Worm (Caenorhabditis elegans) whole organism, L2 larva: Measurements from ENCODE around the gene ule-4.
"Not testable (repeated sequence)": the region's sequence is repeated elsewhere in the genome, so short reads cannot be mapped to it uniquely, and the experiment has no call there.

ENCODE experiments used
- F13H6.1 ChIP-seq: sonication (generic microtip); optimal IDR thresholded peaks from 2 replicates; lab custom pipeline; 2016; ENCODE audit warnings: missing genetic modification characterization, missing compliant biosample characterization
- Y55F3AM.14 ChIP-seq: fragments of 200-800 bp; sonication (Bioruptor generic); optimal IDR thresholded peaks from 2 replicates; lab custom pipeline; 2018; ENCODE audit warnings: mild to moderate bottlenecking, missing genetic modification characterization, missing compliant biosample characterization
- ZK546.5 ChIP-seq: sonication (generic microtip); optimal IDR thresholded peaks from 2 replicates; lab custom pipeline; 2017; ENCODE audit warnings: missing biosample characterization, missing genetic modification characterization
- aly-2 ChIP-seq: fragments of 150-350 bp; optimal IDR thresholded peaks from 2 replicates; lab custom pipeline; 2014; ENCODE audit warnings: missing biosample characterization, missing genetic modification characterization
- ama-1 ChIP-seq: fragments of 150-350 bp; optimal IDR thresholded peaks from 2 replicates; lab custom pipeline; 2018; ENCODE audit warnings: inconsistent platforms
- blmp-1 ChIP-seq: sonication (generic microtip); optimal IDR thresholded peaks from 2 replicates; lab custom pipeline; 2017; ENCODE audit warnings: missing genetic modification characterization, mild to moderate bottlenecking, missing compliant biosample characterization, antibody characterized with exemption, moderate library complexity; ENCODE audit not compliant: insufficient read depth
- ceh-16 ChIP-seq: fragments of 150-350 bp; optimal IDR thresholded peaks from 2 replicates; lab custom pipeline; 2014; ENCODE audit warnings: missing biosample characterization, missing genetic modification characterization
- crh-2 ChIP-seq: sonication (generic microtip); optimal IDR thresholded peaks from 2 replicates; lab custom pipeline; 2017; ENCODE audit warnings: missing biosample characterization, missing genetic modification characterization
- dmd-4 ChIP-seq: sonication (generic microtip); optimal IDR thresholded peaks from 2 replicates; lab custom pipeline; 2017; ENCODE audit warnings: missing biosample characterization, missing genetic modification characterization
- egl-27 ChIP-seq: sonication (generic microtip); optimal IDR thresholded peaks from 3 replicates; lab custom pipeline; 2017; ENCODE audit warnings: missing biosample characterization, missing genetic modification reagents, missing genetic modification characterization
- elt-1 ChIP-seq: fragments of 150-350 bp; optimal IDR thresholded peaks from 2 replicates; lab custom pipeline; 2014; ENCODE audit warnings: missing biosample characterization, missing genetic modification characterization
- elt-3 ChIP-seq: sonication (generic microtip); optimal IDR thresholded peaks from 2 replicates; lab custom pipeline; 2017; ENCODE audit warnings: missing biosample characterization, missing genetic modification characterization
- gmeb-1 ChIP-seq: fragments of 150-350 bp; optimal IDR thresholded peaks from 2 replicates; lab custom pipeline; 2014; ENCODE audit warnings: missing biosample characterization, missing genetic modification characterization
- lin-11 ChIP-seq: fragments of 150-350 bp; sonication (generic microtip); optimal IDR thresholded peaks from 2 replicates; lab custom pipeline; 2014; ENCODE audit warnings: missing biosample characterization, missing genetic modification characterization, inconsistent platforms, mixed read lengths
- lin-13 ChIP-seq: fragments of 150-350 bp; optimal IDR thresholded peaks from 2 replicates; lab custom pipeline; 2014; ENCODE audit warnings: missing biosample characterization, missing genetic modification reagents, missing genetic modification characterization
- lsy-2 ChIP-seq, 2 experiments: fragments of 150-350 bp in 1 of 2; sonication (generic microtip) in 1 of 2; optimal IDR thresholded peaks; 2 replicates each; lab custom pipeline; 2014 to 2017; ENCODE audit warnings: missing biosample characterization in 2 of 2, missing genetic modification characterization in 2 of 2
- mab-5 ChIP-seq: fragments of 150-350 bp; optimal IDR thresholded peaks from 2 replicates; lab custom pipeline; 2014; ENCODE audit warnings: missing biosample characterization, missing genetic modification characterization
- mbf-1 ChIP-seq: sonication (generic microtip); optimal IDR thresholded peaks from 2 replicates; lab custom pipeline; 2017; ENCODE audit warnings: missing biosample characterization, missing genetic modification characterization
- mdl-1 ChIP-seq, 2 experiments: fragments of 150-350 bp in 1 of 2; sonication (generic microtip) in 1 of 2; optimal IDR thresholded peaks; 2 replicates each; lab custom pipeline; 2017; ENCODE audit warnings: missing biosample characterization in 2 of 2, missing genetic modification characterization in 2 of 2
- nhr-10 ChIP-seq: sonication (generic microtip); optimal IDR thresholded peaks from 2 replicates; lab custom pipeline; 2017; ENCODE audit warnings: missing biosample characterization, missing genetic modification characterization
- nhr-12 ChIP-seq: fragments of 150-350 bp; optimal IDR thresholded peaks from 2 replicates; lab custom pipeline; 2014; ENCODE audit warnings: missing biosample characterization, missing genetic modification characterization
- nhr-129 ChIP-seq: fragments of 150-350 bp; optimal IDR thresholded peaks from 2 replicates; lab custom pipeline; 2014; ENCODE audit warnings: missing biosample characterization, missing genetic modification characterization
- nhr-21 ChIP-seq: fragments of 150-350 bp; optimal IDR thresholded peaks from 2 replicates; lab custom pipeline; 2014; ENCODE audit warnings: missing biosample characterization, missing genetic modification characterization
- nhr-23 ChIP-seq: fragments of 150-350 bp; optimal IDR thresholded peaks from 2 replicates; lab custom pipeline; 2014; ENCODE audit warnings: missing biosample characterization, missing genetic modification reagents, missing genetic modification characterization
- nhr-237 ChIP-seq: fragments of 150-350 bp; optimal IDR thresholded peaks from 2 replicates; lab custom pipeline; 2014; ENCODE audit warnings: missing biosample characterization, missing genetic modification characterization
- nhr-25 ChIP-seq: fragments of 150-350 bp; sonication (generic microtip); optimal IDR thresholded peaks from 3 replicates; lab custom pipeline; 2014; ENCODE audit warnings: missing biosample characterization, missing genetic modification characterization
- nhr-6 ChIP-seq: fragments of 150-350 bp; optimal IDR thresholded peaks from 2 replicates; lab custom pipeline; 2014; ENCODE audit warnings: missing biosample characterization, missing genetic modification characterization
- nhr-77 ChIP-seq: fragments of 150-350 bp; optimal IDR thresholded peaks from 2 replicates; lab custom pipeline; 2014; ENCODE audit warnings: missing biosample characterization, missing genetic modification characterization
- peb-1 ChIP-seq: fragments of 150-350 bp; optimal IDR thresholded peaks from 2 replicates; lab custom pipeline; 2014; ENCODE audit warnings: missing biosample characterization, missing genetic modification characterization
- skn-1 ChIP-seq: sonication (generic microtip); optimal IDR thresholded peaks from 2 replicates; lab custom pipeline; 2017; ENCODE audit warnings: missing biosample characterization, missing genetic modification characterization
- sma-3 ChIP-seq: sonication (generic microtip); optimal IDR thresholded peaks from 2 replicates; lab custom pipeline; 2016; ENCODE audit warnings: missing genetic modification reagents, missing genetic modification characterization, missing compliant biosample characterization
- snpc-4 ChIP-seq: fragments of 150-350 bp; optimal IDR thresholded peaks from 2 replicates; lab custom pipeline; 2014; ENCODE audit warnings: missing biosample characterization, missing genetic modification characterization
- unc-39 ChIP-seq: fragments of 150-350 bp; optimal IDR thresholded peaks from 2 replicates; lab custom pipeline; 2014; ENCODE audit warnings: missing biosample characterization, missing genetic modification characterization
- unc-55 ChIP-seq: fragments of 150-350 bp; sonication (generic microtip); optimal IDR thresholded peaks from 3 replicates; lab custom pipeline; 2014; ENCODE audit warnings: missing biosample characterization, missing genetic modification reagents, missing genetic modification characterization
- unc-62 ChIP-seq: fragments of 150-350 bp; optimal IDR thresholded peaks from 2 replicates; lab custom pipeline; 2014; ENCODE audit warnings: missing biosample characterization, missing genetic modification reagents, missing genetic modification characterization
- zag-1 ChIP-seq: fragments of 150-350 bp; optimal IDR thresholded peaks from 2 replicates; lab custom pipeline; 2014; ENCODE audit warnings: missing biosample characterization, missing genetic modification characterization
- ztf-1 ChIP-seq: fragments of 200-800 bp; sonication (Bioruptor generic); conservative IDR thresholded peaks from 2 replicates; pipeline ENCODE4 v1.3.6; 2022; ENCODE audit warnings: missing genetic modification characterization, missing compliant biosample characterization
- ztf-4 ChIP-seq: fragments of 150-350 bp; optimal IDR thresholded peaks from 2 replicates; lab custom pipeline; 2014; ENCODE audit warnings: missing biosample characterization, missing genetic modification characterization

The ule-4 gene

DNA sequence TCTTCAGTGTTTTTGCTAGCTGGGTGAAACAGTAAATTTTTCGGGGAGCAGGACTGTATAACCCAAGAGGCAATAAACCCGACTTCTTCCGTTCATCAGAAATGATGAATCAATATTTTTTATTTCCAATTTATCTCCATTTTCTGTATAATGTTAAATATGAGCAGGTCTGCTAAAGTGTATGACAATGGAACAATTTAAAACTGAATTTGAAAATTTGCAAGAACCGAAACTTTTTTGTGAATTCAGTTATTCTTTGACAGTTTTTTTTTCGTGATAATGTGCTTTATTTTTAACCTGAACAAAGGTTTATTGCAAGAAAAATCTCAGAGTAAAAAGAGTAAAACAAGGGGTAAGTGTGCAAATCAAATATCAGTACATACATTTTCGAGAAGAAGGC lies 17.6 kb upstream of the ule-4 start:
- TF ChIP-seq lin-13 (GFP tag; lab: Kevin White, UChicago) = no peak
- TF ChIP-seq skn-1 (tag; lab: Kevin White, UChicago) = no peak
- no peak for TF ChIP-seq ama-1 (lab: Kevin White, UChicago)
- no peak for TF ChIP-seq mbf-1
- no peak for TF ChIP-seq ceh-16
- TF ChIP-seq F13H6.1 (tag; lab: Kevin White, UChicago) = no peak
- TF ChIP-seq elt-1 (tag; lab: Kevin White, UChicago) = no peak
- no peak for TF ChIP-seq sma-3 (GFP tag; lab: Kevin White, UChicago)
- TF ChIP-seq zag-1 (tag; lab: Kevin White, UChicago) = no peak
- no peak for TF ChIP-seq dmd-4 (tag; lab: Kevin White, UChicago)
- no peak for TF ChIP-seq unc-62 (GFP tag; lab: Kevin White, UChicago)
- no peak for TF ChIP-seq nhr-77 (tag; lab: Kevin White, UChicago)
- TF ChIP-seq ZK546.5 (tag; lab: Kevin White, UChicago) = no peak
- TF ChIP-seq nhr-10 = no peak
- no peak for TF ChIP-seq egl-27 (tag; lab: Kevin White, UChicago)
- no peak for TF ChIP-seq nhr-21

ce11 chrIV:13664090-13664489 lies 16.6 kb upstream of the ule-4 start, which contains the start of gene Y45F10C.4:
TSS of gene Y45F10C.4 (minus strand) at chrIV:13664190.
- TF ChIP-seq nhr-23 (tag; lab: Kevin White, UChicago) (no peak), nhr-21 (no peak), ztf-4 (tag; lab: Kevin White, UChicago) (no peak), crh-2 (tag; lab: Kevin White, UChicago) (no peak), nhr-237 (tag; lab: Kevin White, UChicago) (no peak), unc-39 (tag; lab: Kevin White, UChicago) (no peak), ama-1 (lab: Kevin White, UChicago) (no peak), snpc-4 (tag; lab: Kevin White, UChicago) (no peak), peb-1 (tag; lab: Kevin White, UChicago) (no peak), mab-5 (tag; lab: Kevin White, UChicago) (no peak), mdl-1 (tag; optimal IDR thresholded peaks at IDR 0.05; lab: Kevin White, UChicago) (no peak), nhr-12 (tag; lab: Kevin White, UChicago) (no peak), lin-11 (tag; lab: Kevin White, UChicago) (no peak)

DNA sequence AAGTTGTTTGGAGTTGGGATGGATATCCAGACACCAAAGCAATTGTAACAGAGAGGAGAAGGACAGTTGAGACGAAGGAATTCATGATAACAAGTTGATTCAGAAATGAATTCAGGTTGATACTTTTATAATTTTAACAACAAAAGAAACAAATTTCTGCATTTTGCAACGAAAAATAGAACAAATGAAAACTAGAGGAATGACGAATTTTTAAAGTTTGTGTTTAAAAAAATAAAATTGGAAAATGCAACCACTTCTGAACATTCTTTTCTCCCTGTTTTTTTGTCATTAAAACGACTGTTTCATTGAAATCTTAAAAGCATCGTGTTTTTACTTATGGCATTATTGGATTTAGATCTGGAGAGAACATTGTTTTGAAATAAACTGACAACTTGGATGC lies 15.1 kb upstream of the ule-4 start, which contains the start of gene Y45F10C.2:
Gene Y45F10C.2 (minus strand): TSS at position 101 of the 400 bp plus-strand sequence.
- not testable (repeated sequence) for TF ChIP-seq mdl-1 (tag; optimal IDR thresholded peaks at IDR 0.05; lab: Kevin White, UChicago); F13H6.1 (tag; lab: Kevin White, UChicago); nhr-6 (tag; lab: Kevin White, UChicago)

- TF ChIP-seq elt-3 (tag; lab: Kevin White, UChicago); nhr-129 (tag; lab: Kevin White, UChicago); mdl-1 (tag; optimal IDR thresholded peaks at IDR 0.05; lab: Kevin White, UChicago): not testable (repeated sequence)
Measured at ce11 chrIV:13659449-13659848, 12.0 kb upstream of the ule-4 start, which contains the start of gene Y45F10C.1. TSS of gene Y45F10C.1 (minus strand) at chrIV:13659549.

DNA sequence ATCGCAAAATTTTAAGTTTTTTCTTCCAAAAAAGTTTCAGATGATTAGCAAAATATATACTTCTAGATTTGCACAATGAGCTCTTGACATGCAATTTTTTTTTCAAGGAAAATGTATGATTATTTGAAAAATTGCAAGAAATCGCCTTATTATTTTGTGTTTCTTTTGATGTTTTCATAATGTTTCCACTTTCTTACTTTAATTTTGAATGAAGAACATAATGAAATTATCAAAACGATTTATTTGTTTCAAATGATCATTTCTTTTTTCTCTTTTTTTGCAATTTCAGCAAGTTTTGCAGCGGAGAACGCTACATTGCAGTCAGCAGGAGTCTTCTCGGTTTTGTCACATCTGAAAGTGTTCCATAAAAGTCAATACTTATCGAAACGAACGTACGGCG lies 4.6 kb upstream of the ule-4 start, which contains the start of gene Y45F10C.6:
Gene Y45F10C.6 (plus strand): TSS at position 301 of the 400 bp plus-strand sequence.
- not testable (repeated sequence) for TF ChIP-seq egl-27 (tag; lab: Kevin White, UChicago); nhr-21; mbf-1

- not testable (repeated sequence) for TF ChIP-seq nhr-25 (tag; lab: Kevin White, UChicago); nhr-10; lin-13 (GFP tag; lab: Kevin White, UChicago)
Measured at ce11 chrIV:13651411-13651810, 4.0 kb upstream of the ule-4 start, which contains the start of gene C08F11.12. TSS of gene C08F11.12 (minus strand) at chrIV:13651511.

DNA sequence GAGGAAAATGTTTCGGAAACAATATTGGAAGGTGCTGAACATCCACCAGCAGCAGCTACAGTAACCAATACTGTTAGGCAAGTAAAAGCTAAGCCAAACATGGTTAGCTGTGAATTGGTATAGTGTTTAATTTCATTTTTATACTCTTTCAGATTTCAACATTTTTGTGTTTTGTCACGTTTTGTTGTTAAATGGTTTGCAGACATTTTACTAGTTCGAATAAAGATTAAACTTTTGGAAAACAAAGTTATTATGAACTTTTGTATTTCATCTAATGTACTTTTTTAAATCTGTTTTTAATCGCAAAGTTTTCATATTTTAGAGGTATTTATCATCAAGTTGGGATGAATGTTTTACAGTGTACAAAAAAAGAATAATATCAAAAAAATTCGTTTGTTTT lies 2.8 kb upstream of the ule-4 start, which contains the start of gene C08F11.17:
Gene C08F11.17 (minus strand): TSS at position 101 of the 400 bp plus-strand sequence.
- TF ChIP-seq gmeb-1 (tag; lab: Kevin White, UChicago) (no peak), lsy-2 (tag; optimal IDR thresholded peaks at IDR 0.05; lab: Kevin White, UChicago) (no peak), lin-11 (tag; lab: Kevin White, UChicago) (no peak), unc-62 (GFP tag; lab: Kevin White, UChicago) (no peak), nhr-77 (tag; lab: Kevin White, UChicago) (no peak), elt-1 (tag; lab: Kevin White, UChicago) (no peak), nhr-23 (tag; lab: Kevin White, UChicago) (no peak), ceh-16 (no peak), ztf-1 (GFP tag; lab: Robert Waterston, UW) (no peak), nhr-237 (tag; lab: Kevin White, UChicago) (no peak), Y55F3AM.14 (GFP tag; lab: Kevin White, UChicago) (no peak), sma-3 (GFP tag; lab: Kevin White, UChicago) (no peak), aly-2 (tag; lab: Kevin White, UChicago) (no peak), unc-55 (GFP tag; lab: Kevin White, UChicago) (no peak), nhr-21 (no peak), blmp-1 (tag; lab: Kevin White, UChicago) (no peak), ama-1 (lab: Kevin White, UChicago) (no peak), egl-27 (tag; lab: Kevin White, UChicago) (no peak)
